Fruit fly (Drosophila melanogaster) whole organism, adult: Measurements from ENCODE around the gene btz.

Source experiments
- CG14711 ChIP-seq: fragments of 200-800 bp; sonication (Bioruptor generic); optimal IDR thresholded peaks from 2 replicates; lab custom pipeline; 2018; ENCODE audit warnings: missing biosample characterization, mild to moderate bottlenecking, missing genetic modification characterization, moderate library complexity
- CG33017 ChIP-seq: fragments of 200-800 bp; sonication (Bioruptor generic); optimal IDR thresholded peaks from 2 replicates; lab custom pipeline; 2018; ENCODE audit warnings: missing biosample characterization, mild to moderate bottlenecking, missing genetic modification characterization, moderate library complexity
- CG5204 ChIP-seq: fragments of 200-800 bp; sonication (Bioruptor generic); optimal IDR thresholded peaks from 2 replicates; lab custom pipeline; 2016; ENCODE audit warnings: missing biosample characterization, missing genetic modification characterization
- CG7101 ChIP-seq: fragments of 200-800 bp; sonication (Bioruptor generic); optimal IDR thresholded peaks from 2 replicates; lab custom pipeline; 2018; ENCODE audit warnings: missing biosample characterization, mild to moderate bottlenecking, missing genetic modification characterization, moderate library complexity
- Clk ChIP-seq: fragments of 200-800 bp; sonication (Bioruptor generic); optimal IDR thresholded peaks from 2 replicates; lab custom pipeline; 2017; ENCODE audit warnings: missing biosample characterization, missing genetic modification characterization
- Crg-1 ChIP-seq: fragments of 200-800 bp; sonication (Bioruptor generic); optimal IDR thresholded peaks from 2 replicates; lab custom pipeline; 2016; ENCODE audit warnings: missing biosample characterization, missing genetic modification characterization
- Hr96 ChIP-seq: fragments of 200-800 bp; sonication (Bioruptor generic); optimal IDR thresholded peaks from 2 replicates; lab custom pipeline; 2016; ENCODE audit warnings: missing biosample characterization, missing genetic modification characterization
- cic ChIP-seq: fragments of 200-800 bp; sonication (Bioruptor generic); optimal IDR thresholded peaks from 2 replicates; lab custom pipeline; 2017; ENCODE audit warnings: missing biosample characterization, mild to moderate bottlenecking, missing genetic modification characterization, moderate library complexity
- cnc ChIP-seq, 2 experiments: fragments of >200 bp; optimal IDR thresholded peaks; 2 replicates each; lab custom pipeline; 2017
- tj ChIP-seq: fragments of 200-800 bp; sonication (Bioruptor generic); optimal IDR thresholded peaks from 3 replicates; lab custom pipeline; 2017; ENCODE audit warnings: missing biosample characterization, mild to moderate bottlenecking, missing genetic modification characterization, moderate library complexity
- toe ChIP-seq: fragments of 200-800 bp; sonication (Bioruptor generic); optimal IDR thresholded peaks from 2 replicates; lab custom pipeline; 2016; ENCODE audit warnings: missing biosample characterization, missing genetic modification characterization

- no peak for TF ChIP-seq cnc (optimal IDR thresholded peaks at IDR 0.05; lab: Kevin White, UChicago)
- no peak for TF ChIP-seq Crg-1 (GFP tag; lab: Kevin White, UChicago)
- no peak for TF ChIP-seq toe (GFP tag; lab: Kevin White, UChicago)
- TF ChIP-seq Clk: no peak
- TF ChIP-seq cic (GFP tag; lab: Kevin White, UChicago): no peak
- TF ChIP-seq tj (GFP tag; lab: Kevin White, UChicago): no peak
- no peak for TF ChIP-seq CG14711 (tag; lab: Kevin White, UChicago)
- no peak for TF ChIP-seq CG7101
- no peak for TF ChIP-seq CG5204
- no peak for TF ChIP-seq Hr96 (GFP tag; lab: Kevin White, UChicago)
- TF ChIP-seq CG33017 (tag; lab: Kevin White, UChicago): no peak
These were observed 47.9 kb upstream of the btz start, which contains the start of gene RpS10a for dm6 chr3R:27652156-27652810.
